Worm (Caenorhabditis elegans) whole organism, L4/young adult: Measurements from ENCODE around the gene Y71H2AM.25.

Source experiments
- W03F9.2 ChIP-seq: fragments of 150-350 bp; optimal IDR thresholded peaks from 2 replicates; lab custom pipeline; 2014; ENCODE audit warnings: missing biosample characterization, missing genetic modification characterization
- dao-5 ChIP-seq: sonication (generic microtip); optimal IDR thresholded peaks from 2 replicates; lab custom pipeline; 2016; ENCODE audit warnings: missing genotype, missing genetic modification characterization, moderate library complexity, missing compliant biosample characterization
- him-1 ChIP-seq: sonication (generic microtip); optimal IDR thresholded peaks from 2 replicates; lab custom pipeline; 2016; ENCODE audit warnings: missing genotype, missing genetic modification reagents, missing genetic modification characterization, missing compliant biosample characterization

- TF ChIP-seq him-1 (tag; lab: Kevin White, UChicago) (no peak), W03F9.2 (tag; lab: Kevin White, UChicago) (peak; percentile 77), dao-5 (tag; lab: Kevin White, UChicago) (no peak)
These were observed 12.8 kb downstream of the Y71H2AM.25 start, which contains the start of gene tufm-1 for ce11 chrIII:2814919-2815554.
